Worm (Caenorhabditis elegans): ENCODE data around the gene C08E8.6.

- TF ChIP-seq Y55F3AM.14 (GFP tag; optimal IDR thresholded peaks at IDR 0.05) (no peak), alr-1 (tag; optimal IDR thresholded peaks at IDR 0.05) (no peak), elt-3 (tag; optimal IDR thresholded peaks at IDR 0.05) (no peak), mdl-1 (tag; optimal IDR thresholded peaks at IDR 0.05) (no peak), lsy-2 (tag; optimal IDR thresholded peaks at IDR 0.05) (no peak), C34F6.9 (tag; optimal IDR thresholded peaks at IDR 0.05) (no peak), ama-1 (optimal IDR thresholded peaks at IDR 0.05) (no peak), aly-2 (tag; optimal IDR thresholded peaks at IDR 0.05) (no peak)
Observed at ce11 chrV:18375551-18375950, 7.3 kb upstream of the C08E8.6 start.

Measured in whole organism, L2 larva.